Fruit fly (Drosophila melanogaster) whole organism, embryonic: ENCODE measurements around the gene RpL23A.
A peak's percentile ranks its signal among the peaks of the same experiment; 100 is the strongest.

ENCODE experiments used
- Atf3 ChIP-seq: fragments of 200-800 bp; sonication (Bioruptor generic); optimal IDR thresholded peaks from 3 replicates; lab custom pipeline; 2016; ENCODE audit warnings: missing biosample characterization, missing genetic modification characterization
- BtbVII ChIP-seq: fragments of 200-800 bp; sonication (Bioruptor generic); optimal IDR thresholded peaks from 3 replicates; lab custom pipeline; 2017; ENCODE audit warnings: missing biosample characterization, mild to moderate bottlenecking, missing genetic modification characterization
- Bteb2 ChIP-seq: fragments of 200-800 bp; sonication (Bioruptor generic); optimal IDR thresholded peaks from 2 replicates; lab custom pipeline; 2016; ENCODE audit warnings: missing biosample characterization, missing genetic modification characterization
- CG12744 ChIP-seq: fragments of 200-800 bp; sonication (Bioruptor generic); optimal IDR thresholded peaks from 2 replicates; lab custom pipeline; 2016; ENCODE audit warnings: missing biosample characterization, missing genetic modification characterization
- CG12769 ChIP-seq: fragments of 200-800 bp; sonication (Bioruptor generic); optimal IDR thresholded peaks from 2 replicates; lab custom pipeline; 2019; ENCODE audit warnings: missing biosample characterization, mild to moderate bottlenecking, missing genetic modification characterization, moderate library complexity
- CG14667 ChIP-seq: fragments of 200-800 bp; sonication (Bioruptor generic); IDR thresholded peaks from 2 replicates; pipeline ENCODE4 v1.3.6; 2022; ENCODE audit warnings: missing biosample characterization, missing genetic modification characterization
- CG1602 ChIP-seq: fragments of 200-800 bp; sonication (Bioruptor generic); optimal IDR thresholded peaks from 3 replicates; lab custom pipeline; 2016; ENCODE audit warnings: missing biosample characterization, missing genetic modification characterization
- CG18619 ChIP-seq: fragments of 200-800 bp; sonication (Bioruptor generic); optimal IDR thresholded peaks from 3 replicates; lab custom pipeline; 2017; ENCODE audit warnings: missing biosample characterization, mild to moderate bottlenecking, missing genetic modification characterization
- CG31224 ChIP-seq: fragments of 200-800 bp; sonication (Bioruptor generic); IDR thresholded peaks from 2 replicates; pipeline ENCODE4 v1.3.6; 2022; ENCODE audit warnings: missing biosample characterization, missing genetic modification characterization
- CG31365 ChIP-seq: fragments of 200-800 bp; sonication (Bioruptor generic); optimal IDR thresholded peaks from 2 replicates; lab custom pipeline; 2018; ENCODE audit warnings: missing biosample characterization, mild to moderate bottlenecking, missing genetic modification characterization
- CG3281 ChIP-seq: fragments of 200-800 bp; sonication (Bioruptor generic); optimal IDR thresholded peaks from 3 replicates; lab custom pipeline; 2017; ENCODE audit warnings: missing biosample characterization, mild to moderate bottlenecking, missing genetic modification characterization
- CG34422 ChIP-seq: fragments of 200-800 bp; sonication (Bioruptor generic); IDR thresholded peaks from 3 replicates; pipeline ENCODE4 v1.3.6; 2022; ENCODE audit warnings: missing biosample characterization, missing genetic modification characterization
- CG3995 ChIP-seq: fragments of 200-800 bp; sonication (Bioruptor generic); optimal IDR thresholded peaks from 3 replicates; lab custom pipeline; 2016; ENCODE audit warnings: missing biosample characterization, missing genetic modification characterization
- CG4707 ChIP-seq: fragments of 200-800 bp; sonication (Bioruptor generic); optimal IDR thresholded peaks from 2 replicates; lab custom pipeline; 2018; ENCODE audit warnings: missing biosample characterization, mild to moderate bottlenecking, missing genetic modification characterization, moderate library complexity
- CG7357 ChIP-seq: fragments of 200-800 bp; sonication (Bioruptor generic); IDR thresholded peaks from 3 replicates; pipeline ENCODE4 v1.3.6; 2022; ENCODE audit warnings: missing biosample characterization, missing genetic modification characterization
- CG7987 ChIP-seq: fragments of 200-800 bp; sonication (Bioruptor generic); optimal IDR thresholded peaks from 2 replicates; lab custom pipeline; 2018; ENCODE audit warnings: missing biosample characterization, mild to moderate bottlenecking, missing genetic modification characterization, moderate library complexity
- CG8478 ChIP-seq: fragments of >200 bp; optimal IDR thresholded peaks from 2 replicates; lab custom pipeline; 2018
- CG9727 ChIP-seq: fragments of 200-800 bp; sonication (Bioruptor generic); optimal IDR thresholded peaks from 3 replicates; lab custom pipeline; 2017; ENCODE audit warnings: missing biosample characterization, mild to moderate bottlenecking, missing genetic modification characterization
- CG9876 ChIP-seq: fragments of 200-800 bp; sonication (Bioruptor generic); optimal IDR thresholded peaks from 2 replicates; lab custom pipeline; 2016; ENCODE audit warnings: missing biosample characterization, missing genetic modification characterization
- Chrac-16 ChIP-seq: fragments of 200-800 bp; sonication (Bioruptor generic); optimal IDR thresholded peaks from 3 replicates; lab custom pipeline; 2016; ENCODE audit warnings: missing biosample characterization, missing genetic modification characterization
- D ChIP-seq, 2 experiments: fragments of 200-800 bp in 1 of 2; fragments of >200 bp in 1 of 2; sonication (Bioruptor generic) in 1 of 2; optimal IDR thresholded peaks; 2 replicates in 1 of 2; 3 replicates in 1 of 2; lab custom pipeline; 2017; ENCODE audit warnings: mild to moderate bottlenecking in 1 of 2, missing biosample characterization in 1 of 2, missing genetic modification characterization in 1 of 2, missing genetic modification reagents in 1 of 2
- Dll ChIP-seq: fragments of 200-800 bp; sonication (Bioruptor generic); IDR thresholded peaks from 4 replicates; pipeline ENCODE4 v1.3.6; 2022; ENCODE audit warnings: missing biosample characterization, missing genetic modification characterization; ENCODE audit not compliant: partially characterized antibody
- Dp ChIP-seq: fragments of 200-800 bp; sonication (Bioruptor generic); optimal IDR thresholded peaks from 2 replicates; lab custom pipeline; 2018; ENCODE audit warnings: missing biosample characterization, mild to moderate bottlenecking, missing genetic modification characterization, moderate library complexity
- ERR ChIP-seq: fragments of 200-800 bp; sonication (Bioruptor generic); optimal IDR thresholded peaks from 2 replicates; lab custom pipeline; 2016; ENCODE audit warnings: missing biosample characterization, missing genetic modification characterization
- Hsf ChIP-seq: fragments of 200-800 bp; sonication (Bioruptor generic); optimal IDR thresholded peaks from 3 replicates; lab custom pipeline; 2016; ENCODE audit warnings: missing biosample characterization, missing genetic modification characterization
- Mad ChIP-seq: fragments of 200-800 bp; sonication (Bioruptor generic); optimal IDR thresholded peaks from 2 replicates; lab custom pipeline; 2016; ENCODE audit warnings: missing biosample characterization, missing genetic modification characterization
- Nf-YA ChIP-seq: fragments of 200-800 bp; sonication (Bioruptor generic); IDR thresholded peaks from 2 replicates; pipeline ENCODE4 v1.3.6; 2022; ENCODE audit warnings: missing biosample characterization, missing genetic modification characterization
- Nf-YC ChIP-seq: fragments of 200-800 bp; optimal IDR thresholded peaks from 3 replicates; lab custom pipeline; 2019; ENCODE audit warnings: missing biosample characterization, mild to moderate bottlenecking, missing genetic modification characterization, moderate library complexity
- PHDP ChIP-seq: fragments of 200-800 bp; sonication (Bioruptor generic); optimal IDR thresholded peaks from 3 replicates; lab custom pipeline; 2018; ENCODE audit warnings: missing biosample characterization, mild to moderate bottlenecking, missing genetic modification characterization, moderate library complexity
- Spps ChIP-seq: fragments of 200-800 bp; sonication (Bioruptor generic); optimal IDR thresholded peaks from 2 replicates; lab custom pipeline; 2018; ENCODE audit warnings: missing biosample characterization, mild to moderate bottlenecking, missing genetic modification characterization
- Trl ChIP-seq, 3 experiments: fragments of >200 bp in 2 of 3; fragments of 200-800 bp in 1 of 3; sonication (Bioruptor generic) in 1 of 3; optimal IDR thresholded peaks; 2 replicates in 1 of 3; 3 replicates in 2 of 3; lab custom pipeline; 2016 to 2017; ENCODE audit warnings: missing biosample characterization in 1 of 3, missing genetic modification characterization in 1 of 3
- bowl ChIP-seq: fragments of 200-800 bp; sonication (Bioruptor generic); IDR thresholded peaks from 2 replicates; pipeline ENCODE4 v1.3.6; 2022; ENCODE audit warnings: missing biosample characterization, missing genetic modification characterization
- danr ChIP-seq: fragments of 200-800 bp; sonication (Bioruptor generic); IDR thresholded peaks from 2 replicates; pipeline ENCODE4 v1.3.6; 2022; ENCODE audit warnings: missing biosample characterization, missing genetic modification characterization
- emc ChIP-seq: fragments of 200-800 bp; sonication (Bioruptor generic); optimal IDR thresholded peaks from 2 replicates; lab custom pipeline; 2016; ENCODE audit warnings: missing biosample characterization, missing genetic modification characterization
- fru ChIP-seq: fragments of >200 bp; optimal IDR thresholded peaks from 2 replicates; lab custom pipeline; 2017
- ftz-f1 ChIP-seq: fragments of 200-800 bp; sonication (Bioruptor generic); optimal IDR thresholded peaks from 2 replicates; lab custom pipeline; 2016; ENCODE audit warnings: missing biosample characterization, missing genetic modification characterization
- fu2 ChIP-seq: fragments of 200-800 bp; sonication (Bioruptor generic); optimal IDR thresholded peaks from 2 replicates; lab custom pipeline; 2016; ENCODE audit warnings: missing biosample characterization, missing genetic modification characterization
- gt ChIP-seq: fragments of 200-800 bp; sonication (Bioruptor generic); IDR thresholded peaks from 2 replicates; pipeline ENCODE4 v1.3.6; 2022; ENCODE audit warnings: missing biosample characterization, missing genetic modification characterization
- ham ChIP-seq: fragments of 200-800 bp; sonication (Bioruptor generic); IDR thresholded peaks from 2 replicates; pipeline ENCODE4 v1.3.6; 2022; ENCODE audit warnings: missing biosample characterization, missing genetic modification characterization
- hb ChIP-seq: fragments of 200-800 bp; sonication (Bioruptor generic); IDR thresholded peaks from 3 replicates; pipeline ENCODE4 v1.3.6; 2022; ENCODE audit warnings: missing biosample characterization, missing genetic modification characterization; ENCODE audit not compliant: partially characterized antibody
- lmd ChIP-seq: fragments of 200-800 bp; sonication (Bioruptor generic); IDR thresholded peaks from 2 replicates; pipeline ENCODE4 v1.3.6; 2022; ENCODE audit warnings: missing biosample characterization, missing genetic modification characterization
- odd ChIP-seq: fragments of 200-800 bp; sonication (Bioruptor generic); optimal IDR thresholded peaks from 2 replicates; lab custom pipeline; 2017; ENCODE audit warnings: missing biosample characterization, mild to moderate bottlenecking, missing genetic modification characterization
- repo ChIP-seq: fragments of 200-800 bp; sonication (Bioruptor generic); optimal IDR thresholded peaks from 2 replicates; lab custom pipeline; 2016; ENCODE audit warnings: missing biosample characterization, missing genetic modification characterization
- trem ChIP-seq: fragments of 200-800 bp; optimal IDR thresholded peaks from 3 replicates; lab custom pipeline; 2019; ENCODE audit warnings: missing biosample characterization, mild to moderate bottlenecking, missing genetic modification characterization, moderate library complexity
- trh ChIP-seq: fragments of 200-800 bp; sonication (Bioruptor generic); optimal IDR thresholded peaks from 2 replicates; lab custom pipeline; 2016; ENCODE audit warnings: missing biosample characterization, missing genetic modification characterization
- tup ChIP-seq: fragments of 200-800 bp; sonication (Bioruptor generic); optimal IDR thresholded peaks from 2 replicates; lab custom pipeline; 2016; ENCODE audit warnings: missing biosample characterization, mild to moderate bottlenecking, missing genetic modification characterization, moderate library complexity
- twi ChIP-seq: fragments of 200-800 bp; optimal IDR thresholded peaks from 2 replicates; lab custom pipeline; 2019; ENCODE audit warnings: missing biosample characterization, mild to moderate bottlenecking, missing genetic modification characterization, moderate library complexity
- wek ChIP-seq: fragments of 200-800 bp; sonication (Bioruptor generic); optimal IDR thresholded peaks from 3 replicates; lab custom pipeline; 2018; ENCODE audit warnings: missing biosample characterization, mild to moderate bottlenecking, missing genetic modification characterization, moderate library complexity
- wor ChIP-seq: fragments of 200-800 bp; sonication (Bioruptor generic); IDR thresholded peaks from 2 replicates; pipeline ENCODE4 v1.3.6; 2022; ENCODE audit warnings: missing biosample characterization, missing genetic modification characterization
- zfh2 ChIP-seq: fragments of 200-800 bp; sonication (Bioruptor generic); optimal IDR thresholded peaks from 2 replicates; lab custom pipeline; 2016; ENCODE audit warnings: missing biosample characterization, missing genetic modification characterization

RpL23A gene

DNA sequence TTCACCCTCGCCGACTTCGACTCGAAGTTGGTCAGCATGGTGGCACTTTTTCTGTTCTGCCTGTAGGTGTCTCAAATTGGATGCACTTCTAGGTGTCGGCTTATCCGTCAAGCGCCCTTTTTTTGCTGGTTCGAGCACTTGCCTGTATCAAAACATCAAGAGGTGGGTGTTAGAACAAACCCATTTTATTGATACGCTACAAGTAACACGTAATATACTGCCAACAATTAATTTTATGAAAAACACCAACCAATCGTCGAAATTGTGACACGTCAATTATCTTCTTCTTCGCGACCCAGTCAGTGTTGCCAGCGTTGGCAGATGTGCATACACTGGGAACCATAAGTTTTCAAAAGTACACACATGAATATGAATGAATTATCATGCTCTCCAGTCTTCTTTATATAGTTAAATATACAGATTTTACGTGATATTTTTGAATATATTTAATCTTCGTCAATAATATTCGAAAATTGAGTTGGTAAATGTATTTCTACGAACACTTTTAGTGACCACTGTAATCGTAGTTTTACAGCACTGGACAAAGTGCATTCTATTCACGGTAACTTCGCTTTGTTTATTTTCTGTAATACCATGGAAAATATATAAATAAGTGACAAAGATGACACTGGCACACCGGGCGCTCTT, 23.4 kb downstream of the RpL23A start, which contains the start of the genes alphaCOP and CG13919 (continued):
- TF ChIP-seq wor: peak; percentile 96
- peak; percentile 92 for TF ChIP-seq CG4707 (GFP tag; lab: Kevin White, UChicago)
- peak; percentile 89 for TF ChIP-seq repo (GFP tag; lab: Kevin White, UChicago)
- peak; percentile 95 for TF ChIP-seq Mad (GFP tag; lab: Kevin White, UChicago)
- peak; percentile 87 for TF ChIP-seq CG7357 (GFP tag; lab: Robert Waterston, UW)
- peak; percentile 39 for TF ChIP-seq ftz-f1 (GFP tag; lab: Kevin White, UChicago)
- TF ChIP-seq Atf3 (GFP tag; lab: Kevin White, UChicago): peak; percentile 85
- peak; percentile 95 for TF ChIP-seq trh (GFP tag; lab: Kevin White, UChicago)
- peak; percentile 59 for TF ChIP-seq CG9876
- TF ChIP-seq BtbVII (GFP tag; lab: Kevin White, UChicago): peak; percentile 92
- TF ChIP-seq odd (GFP tag; lab: Kevin White, UChicago): peak; percentile 90
- TF ChIP-seq Chrac-16 (GFP tag; lab: Kevin White, UChicago): peak; percentile 98
- peak; percentile 91 for TF ChIP-seq Spps (tag; lab: Kevin White, UChicago)
- peak; percentile 88 for TF ChIP-seq ERR
- TF ChIP-seq twi (tag; lab: Kevin White, UChicago): peak; percentile 93
- peak; percentile 97 for TF ChIP-seq PHDP (tag; lab: Kevin White, UChicago)
- TF ChIP-seq CG9727 (GFP tag; lab: Kevin White, UChicago): peak; percentile 98
- peak; percentile 65 for TF ChIP-seq danr
- TF ChIP-seq CG7987 (GFP tag; lab: Kevin White, UChicago): peak; percentile 86
- peak; percentile 50 for TF ChIP-seq Dp
- peak; percentile 85 for TF ChIP-seq Nf-YC
- peak; percentile 97 for TF ChIP-seq lmd (GFP tag; lab: Robert Waterston, UW)
- peak; percentile 88 for TF ChIP-seq tup (GFP tag; lab: Kevin White, UChicago)
- peak; percentile 70 for TF ChIP-seq wek (GFP tag; lab: Kevin White, UChicago)
- no peak for TF ChIP-seq CG8478 (lab: Kevin White, UChicago)
- TF ChIP-seq fru: no peak
- peak; percentile 83 for TF ChIP-seq CG3995 (GFP tag; lab: Kevin White, UChicago)
- TF ChIP-seq zfh2: peak; percentile 93
- peak; percentile 97 for TF ChIP-seq Hsf (GFP tag; lab: Kevin White, UChicago)
- TF ChIP-seq Nf-YA (GFP tag; lab: Robert Waterston, UW): peak; percentile 81
- peak; percentile 99 for TF ChIP-seq CG34422 (GFP tag; lab: Robert Waterston, UW)
- no peak for TF ChIP-seq D (optimal IDR thresholded peaks at IDR 0.05; lab: Kevin White, UChicago)
- TF ChIP-seq D (GFP tag; optimal IDR thresholded peaks at IDR 0.05; lab: Kevin White, UChicago): peak; percentile 88
- peak; percentile 65 for TF ChIP-seq emc
- TF ChIP-seq CG14667 (GFP tag; lab: Robert Waterston, UW): peak; percentile 95
- TF ChIP-seq Bteb2 (GFP tag; lab: Kevin White, UChicago): peak; percentile 94
- peak; percentile 92 for TF ChIP-seq ham
- TF ChIP-seq bowl (GFP tag; lab: Robert Waterston, UW): peak; percentile 94
- TF ChIP-seq CG31224 (GFP tag; lab: Robert Waterston, UW): peak; percentile 94
- TF ChIP-seq fu2: peak; percentile 84
- TF ChIP-seq CG12769 (tag; lab: Kevin White, UChicago): no peak
- TF ChIP-seq CG1602 (GFP tag; lab: Kevin White, UChicago): peak; percentile 98
- peak; percentile 94 for TF ChIP-seq CG18619 (GFP tag; lab: Kevin White, UChicago)
- no peak for TF ChIP-seq hb (GFP tag; lab: Robert Waterston, UW)
- TF ChIP-seq CG12744 (GFP tag; lab: Kevin White, UChicago): peak; percentile 91
- peak; percentile 92 for TF ChIP-seq trem (tag; lab: Kevin White, UChicago)
- TF ChIP-seq gt (GFP tag; lab: Robert Waterston, UW): peak; percentile 85
- no peak for TF ChIP-seq Trl (optimal IDR thresholded peaks at IDR 0.05; lab: Kevin White, UChicago)
- TF ChIP-seq Trl (GFP tag; optimal IDR thresholded peaks at IDR 0.05; lab: Kevin White, UChicago): peak; percentile 92
- TF ChIP-seq CG3281 (GFP tag; lab: Kevin White, UChicago): peak; percentile 91
- peak; percentile 44; the same call in 2 of the 4 replicates for TF ChIP-seq Dll (GFP tag; lab: Robert Waterston, UW)
- peak; percentile 65 for TF ChIP-seq CG31365 (tag; lab: Kevin White, UChicago)
